Fruit fly (Drosophila melanogaster): ENCODE data around the gene Adhr.

DNA sequence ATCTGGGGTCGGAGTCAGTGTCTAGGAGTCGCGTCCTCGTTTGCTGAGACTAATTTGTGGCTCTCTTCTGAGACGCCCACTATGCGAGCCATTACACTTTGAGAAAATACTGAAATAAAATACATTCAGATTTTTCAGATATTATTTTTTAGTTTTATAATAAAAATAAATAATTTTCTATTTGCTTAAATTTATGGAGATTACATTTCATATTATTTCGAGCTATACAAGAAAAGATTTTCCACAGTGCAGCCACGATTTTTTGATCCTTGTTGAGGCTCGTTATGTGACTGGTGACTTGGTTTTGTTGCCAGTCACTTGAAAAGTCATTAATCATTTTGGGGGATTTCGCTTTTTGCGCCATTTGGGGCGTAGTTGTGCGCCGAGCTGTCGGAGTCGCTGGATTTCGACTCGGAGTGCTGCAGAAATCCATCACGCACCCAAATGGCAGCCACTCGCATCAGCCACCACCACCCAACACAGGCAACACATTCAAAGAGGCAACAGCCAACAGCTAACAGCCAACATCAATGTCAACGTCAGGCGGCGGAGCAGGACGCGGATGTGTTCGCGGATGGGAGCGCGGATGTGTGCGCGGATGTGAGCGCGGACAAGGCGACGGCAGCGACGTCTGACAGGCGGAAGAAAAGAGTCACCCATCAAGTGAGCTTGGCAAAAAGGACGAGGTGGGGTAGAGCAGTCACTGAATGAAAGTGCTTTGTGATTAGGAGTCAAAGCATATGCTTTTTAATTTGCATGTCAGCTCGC, 28.5 kb upstream of the Adhr start:
- TF ChIP-seq Dfd (GFP tag; optimal IDR thresholded peaks at IDR 0.05) (no peak), CG31441 (GFP tag; IDR thresholded peaks at IDR 0.05) (peak; percentile 32; the same call in 1 of the 2 replicates), sob (GFP tag; IDR thresholded peaks at IDR 0.05) (no peak), Mrtf (GFP tag; IDR thresholded peaks at IDR 0.05) (no peak), Oaz (GFP tag; IDR thresholded peaks at IDR 0.05) (no peak), slou (GFP tag; optimal IDR thresholded peaks at IDR 0.05) (peak; percentile 10), CG6854 (GFP tag; optimal IDR thresholded peaks at IDR 0.05) (no peak), trh (GFP tag; optimal IDR thresholded peaks at IDR 0.05) (no peak), pan (optimal IDR thresholded peaks at IDR 0.05) (no peak), pan (GFP tag; optimal IDR thresholded peaks at IDR 0.05 in 1 of 2, IDR thresholded peaks at IDR 0.05 in 1 of 2) (no peak), Dp (GFP tag; optimal IDR thresholded peaks at IDR 0.05) (no peak), Drgx (GFP tag; IDR thresholded peaks at IDR 0.05) (no peak), jumu (GFP tag; optimal IDR thresholded peaks at IDR 0.05) (no peak)
